Worm (Caenorhabditis elegans) whole organism, young adult: Measurements from ENCODE around the gene F19H6.6.

Experiments used
- B0019.2 ChIP-seq: fragments of 200-800 bp; sonication (Bioruptor generic); conservative IDR thresholded peaks from 2 replicates; pipeline ENCODE4 v1.3.6; 2022; ENCODE audit warnings: missing genetic modification reagents, missing genetic modification characterization, missing compliant biosample characterization
- B0261.1 ChIP-seq: sonication (generic microtip); optimal IDR thresholded peaks from 2 replicates; lab custom pipeline; 2016; ENCODE audit warnings: mild to moderate bottlenecking, missing genetic modification characterization, moderate library complexity, missing compliant biosample characterization
- B0336.3 ChIP-seq: fragments of 200-800 bp; sonication (Bioruptor generic); IDR thresholded peaks from 2 replicates; pipeline ENCODE4 v1.3.6; 2022; ENCODE audit warnings: missing genetic modification characterization, missing compliant biosample characterization
- D2030.7 ChIP-seq: fragments of 200-800 bp; sonication (Bioruptor generic); IDR thresholded peaks from 2 replicates; pipeline ENCODE4 v1.3.6; 2022; ENCODE audit warnings: missing genetic modification reagents, missing genetic modification characterization, missing compliant biosample characterization
- F52B5.7 ChIP-seq: sonication (generic microtip); optimal IDR thresholded peaks from 2 replicates; lab custom pipeline; 2016; ENCODE audit warnings: mild to moderate bottlenecking, missing genetic modification characterization, missing compliant biosample characterization
- K11D2.4 ChIP-seq: fragments of 200-800 bp; sonication (Bioruptor generic); IDR thresholded peaks from 2 replicates; pipeline ENCODE4 v1.3.6; 2022; ENCODE audit warnings: missing genetic modification reagents, missing genetic modification characterization, missing compliant biosample characterization
- Y53F4B.3 ChIP-seq: fragments of 200-800 bp; sonication (Bioruptor generic); IDR thresholded peaks from 2 replicates; pipeline ENCODE4 v1.3.6; 2022; ENCODE audit warnings: missing genetic modification reagents, missing genetic modification characterization, missing compliant biosample characterization
- Y56A3A.18 ChIP-seq: fragments of 200-800 bp; sonication (Bioruptor generic); IDR thresholded peaks from 2 replicates; pipeline ENCODE4 v1.3.6; 2022; ENCODE audit warnings: missing genetic modification reagents, missing genetic modification characterization, missing compliant biosample characterization
- ZK185.1 ChIP-seq: sonication (generic microtip); optimal IDR thresholded peaks from 2 replicates; lab custom pipeline; 2016; ENCODE audit warnings: mild to moderate bottlenecking, missing genetic modification characterization, missing compliant biosample characterization; ENCODE audit not compliant: poor library complexity, severe bottlenecking
- akir-1 ChIP-seq: fragments of 200-800 bp; sonication (Bioruptor generic); optimal IDR thresholded peaks from 2 replicates; lab custom pipeline; 2018; ENCODE audit warnings: mild to moderate bottlenecking, missing genetic modification characterization, moderate library complexity, missing compliant biosample characterization
- atf-7 ChIP-seq: sonication (generic microtip); optimal IDR thresholded peaks from 2 replicates; lab custom pipeline; 2017; ENCODE audit warnings: mild to moderate bottlenecking, missing genetic modification characterization, missing compliant biosample characterization
- attf-6 ChIP-seq: fragments of 200-800 bp; sonication (Bioruptor generic); IDR thresholded peaks from 2 replicates; pipeline ENCODE4 v1.3.6; 2022; ENCODE audit warnings: missing genetic modification reagents, missing genetic modification characterization, missing compliant biosample characterization
- bed-1 ChIP-seq: fragments of 200-800 bp; sonication (Bioruptor generic); IDR thresholded peaks from 2 replicates; pipeline ENCODE4 v1.3.6; 2022; ENCODE audit warnings: missing genetic modification reagents, missing genetic modification characterization, missing compliant biosample characterization
- cebp-2 ChIP-seq: fragments of 200-800 bp; sonication (Bioruptor generic); IDR thresholded peaks from 2 replicates; pipeline ENCODE4 v1.3.6; 2022; ENCODE audit warnings: missing genetic modification characterization, missing compliant biosample characterization
- ceh-40 ChIP-seq: fragments of 200-800 bp; sonication (Bioruptor generic); IDR thresholded peaks from 2 replicates; pipeline ENCODE4 v1.3.6; 2022; ENCODE audit warnings: missing genetic modification characterization, missing compliant biosample characterization
- chd-7 ChIP-seq: sonication (generic microtip); optimal IDR thresholded peaks from 2 replicates; lab custom pipeline; 2016; ENCODE audit warnings: mild to moderate bottlenecking, missing genetic modification characterization, moderate library complexity, missing compliant biosample characterization
- dox-1 ChIP-seq: fragments of 200-800 bp; sonication (Bioruptor generic); IDR thresholded peaks from 2 replicates; pipeline ENCODE4 v1.3.6; 2022; ENCODE audit warnings: missing genetic modification reagents, missing genetic modification characterization, missing compliant biosample characterization
- dpff-1 ChIP-seq: sonication (generic microtip); optimal IDR thresholded peaks from 2 replicates; lab custom pipeline; 2017; ENCODE audit warnings: mild to moderate bottlenecking, missing genetic modification characterization, missing compliant biosample characterization
- egl-18 ChIP-seq: fragments of 200-800 bp; sonication (Bioruptor generic); IDR thresholded peaks from 2 replicates; pipeline ENCODE4 v1.3.6; 2022; ENCODE audit warnings: missing genetic modification reagents, missing genetic modification characterization, missing compliant biosample characterization
- egl-44 ChIP-seq: fragments of 200-800 bp; sonication (Bioruptor generic); IDR thresholded peaks from 2 replicates; pipeline ENCODE4 v1.3.6; 2022; ENCODE audit warnings: missing genetic modification reagents, missing genetic modification characterization, missing compliant biosample characterization
- egrh-3 ChIP-seq: fragments of 200-800 bp; sonication (Bioruptor generic); IDR thresholded peaks from 2 replicates; pipeline ENCODE4 v1.3.6; 2022; ENCODE audit warnings: missing genetic modification reagents, missing genetic modification characterization, missing compliant biosample characterization
- ekl-4 ChIP-seq: fragments of 200-800 bp; sonication (Bioruptor generic); IDR thresholded peaks from 2 replicates; pipeline ENCODE4 v1.3.6; 2022; ENCODE audit warnings: missing genetic modification reagents, missing genetic modification characterization, missing compliant biosample characterization
- him-1 ChIP-seq: sonication (generic microtip); optimal IDR thresholded peaks from 2 replicates; lab custom pipeline; 2016; ENCODE audit warnings: missing genotype, missing genetic modification reagents, missing genetic modification characterization, missing compliant biosample characterization
- hmg-20 ChIP-seq: fragments of 200-800 bp; sonication (Bioruptor generic); IDR thresholded peaks from 2 replicates; pipeline ENCODE4 v1.3.6; 2022; ENCODE audit warnings: missing genetic modification reagents, missing genetic modification characterization, missing compliant biosample characterization
- hrde-1 ChIP-seq: sonication (generic microtip); optimal IDR thresholded peaks from 2 replicates; lab custom pipeline; 2016; ENCODE audit warnings: missing genetic modification characterization, mild to moderate bottlenecking, missing compliant biosample characterization, moderate library complexity, missing genotype, missing genetic modification reagents, borderline replicate concordance
- lin-26 ChIP-seq: fragments of 200-800 bp; sonication (Bioruptor generic); IDR thresholded peaks from 2 replicates; pipeline ENCODE4 v1.3.6; 2022; ENCODE audit warnings: missing genetic modification reagents, missing genetic modification characterization, missing compliant biosample characterization
- nfya-1 ChIP-seq: sonication (generic microtip); optimal IDR thresholded peaks from 2 replicates; lab custom pipeline; 2017; ENCODE audit warnings: antibody characterized with exemption, missing compliant biosample characterization, missing genetic modification characterization, borderline replicate concordance; ENCODE audit not compliant: insufficient read depth
- nhr-120 ChIP-seq: fragments of 200-800 bp; sonication (Bioruptor generic); IDR thresholded peaks from 2 replicates; pipeline ENCODE4 v1.3.6; 2022; ENCODE audit warnings: missing genetic modification characterization, missing compliant biosample characterization
- nhr-179 ChIP-seq: sonication (generic microtip); optimal IDR thresholded peaks from 2 replicates; lab custom pipeline; 2016; ENCODE audit warnings: mild to moderate bottlenecking, missing genetic modification characterization, missing compliant biosample characterization
- nhr-80 ChIP-seq: sonication (generic microtip); optimal IDR thresholded peaks from 2 replicates; lab custom pipeline; 2016; ENCODE audit warnings: missing genetic modification characterization, missing compliant biosample characterization
- rcor-1 ChIP-seq: fragments of 200-800 bp; sonication (Bioruptor generic); IDR thresholded peaks from 2 replicates; pipeline ENCODE4 v1.3.6; 2022; ENCODE audit warnings: missing genetic modification reagents, missing genetic modification characterization, missing compliant biosample characterization
- rec-8 ChIP-seq, 2 experiments: sonication (generic microtip); optimal IDR thresholded peaks; 2 replicates each; lab custom pipeline; 2016; ENCODE audit warnings: mild to moderate bottlenecking in 2 of 2, missing genetic modification characterization in 2 of 2, missing genetic modification reagents in 2 of 2, missing genotype in 2 of 2, missing biosample characterization in 1 of 2, missing compliant biosample characterization in 1 of 2, moderate library complexity in 1 of 2
- rpc-1 ChIP-seq, 2 experiments: fragments of 150-350 bp in 1 of 2; sonication (generic microtip) in 1 of 2; optimal IDR thresholded peaks; 2 replicates each; lab custom pipeline; 2014 to 2018; ENCODE audit warnings: missing biosample characterization in 1 of 2, missing genetic modification characterization in 1 of 2, missing genetic modification reagents in 1 of 2, missing genotype in 1 of 2
- sea-2 ChIP-seq: fragments of 200-800 bp; sonication (Bioruptor generic); IDR thresholded peaks from 2 replicates; pipeline ENCODE4 v1.3.6; 2022; ENCODE audit warnings: missing genetic modification characterization, missing compliant biosample characterization
- snpc-1.3 ChIP-seq: sonication (generic microtip); optimal IDR thresholded peaks from 2 replicates; lab custom pipeline; 2017; ENCODE audit warnings: missing genetic modification characterization, mild to moderate bottlenecking, missing compliant biosample characterization, antibody characterized with exemption, moderate library complexity, missing genotype, missing genetic modification reagents; ENCODE audit not compliant: insufficient read depth
- sptf-2 ChIP-seq: fragments of 200-800 bp; sonication (Bioruptor generic); optimal IDR thresholded peaks from 2 replicates; lab custom pipeline; 2018; ENCODE audit warnings: mild to moderate bottlenecking, missing genetic modification characterization, missing compliant biosample characterization
- tbp1 ChIP-seq: fragments of 200-800 bp; sonication (Bioruptor generic); optimal IDR thresholded peaks from 2 replicates; lab custom pipeline; 2018; ENCODE audit warnings: mild to moderate bottlenecking, missing genetic modification characterization, missing compliant biosample characterization
- tbx-9 ChIP-seq: sonication (generic microtip); optimal IDR thresholded peaks from 2 replicates; lab custom pipeline; 2016; ENCODE audit warnings: borderline replicate concordance, missing genetic modification characterization, inconsistent platforms, missing compliant biosample characterization
- unc-130 ChIP-seq: sonication (generic microtip); optimal IDR thresholded peaks from 2 replicates; lab custom pipeline; 2016; ENCODE audit warnings: missing genetic modification reagents, missing genetic modification characterization, missing compliant biosample characterization
- unc-62 ChIP-seq: fragments of 150-350 bp; optimal IDR thresholded peaks from 2 replicates; lab custom pipeline; 2014; ENCODE audit warnings: missing biosample characterization, missing genetic modification reagents, missing genetic modification characterization
- ztf-25 ChIP-seq: fragments of 200-800 bp; sonication (Bioruptor generic); IDR thresholded peaks from 2 replicates; pipeline ENCODE4 v1.3.6; 2022; ENCODE audit warnings: missing genetic modification reagents, missing genetic modification characterization, missing compliant biosample characterization
- ztf-28 ChIP-seq: fragments of 200-800 bp; sonication (Bioruptor generic); IDR thresholded peaks from 2 replicates; pipeline ENCODE4 v1.3.6; 2022; ENCODE audit warnings: missing genetic modification reagents, missing genetic modification characterization, missing compliant biosample characterization
- ztf-3 ChIP-seq: fragments of 200-800 bp; sonication (Bioruptor generic); optimal IDR thresholded peaks from 2 replicates; lab custom pipeline; 2018; ENCODE audit warnings: mild to moderate bottlenecking, missing genetic modification characterization, missing compliant biosample characterization
- ztf-6 ChIP-seq: fragments of 200-800 bp; sonication (Bioruptor generic); IDR thresholded peaks from 2 replicates; pipeline ENCODE4 v1.3.6; 2022; ENCODE audit warnings: missing genetic modification reagents, missing genetic modification characterization, missing compliant biosample characterization

Gene F19H6.6

ce11 chrX:12347822-12348221 is 12.8 kb upstream of the F19H6.6 start (continued):
- TF ChIP-seq egl-44 (GFP tag; lab: Robert Waterston, UW) = 0 out of 2 replicates have a peak, but pooled peaks have one; percentile 36
- no peak for TF ChIP-seq K11D2.4
- TF ChIP-seq dpff-1 (tag; lab: Kevin White, UChicago) = no peak
- TF ChIP-seq hmg-20 (GFP tag; lab: Robert Waterston, UW) = no peak
- TF ChIP-seq hrde-1 = peak; percentile 61
- peak; percentile 64 for TF ChIP-seq nhr-179 (tag; lab: Kevin White, UChicago)
- peak; percentile 71 for TF ChIP-seq ZK185.1 (tag; lab: Kevin White, UChicago)
- TF ChIP-seq lin-26 (GFP tag; lab: Robert Waterston, UW) = peak; percentile 83
- TF ChIP-seq B0019.2 (GFP tag; lab: Robert Waterston, UW) = 0 out of 2 replicates have a peak, but pooled peaks have one; percentile 7
- TF ChIP-seq ceh-40 (GFP tag; lab: Robert Waterston, UW) = 0 out of 2 replicates have a peak, but pooled peaks have one; percentile 38
- TF ChIP-seq Y53F4B.3 (GFP tag; lab: Robert Waterston, UW) = 0 out of 2 replicates have a peak, but pooled peaks have one; percentile 27
- TF ChIP-seq nhr-120 (GFP tag; lab: Robert Waterston, UW) = no peak
- no peak for TF ChIP-seq unc-130
- peak; percentile 14 for TF ChIP-seq akir-1 (GFP tag; lab: Kevin White, UChicago)
- peak; percentile 72 for TF ChIP-seq rcor-1 (GFP tag; lab: Robert Waterston, UW)
- no peak for TF ChIP-seq ztf-3
- peak; percentile 75 for TF ChIP-seq him-1 (tag; lab: Kevin White, UChicago)
- TF ChIP-seq ekl-4 (GFP tag; lab: Robert Waterston, UW) = 0 out of 2 replicates have a peak, but pooled peaks have one; percentile 22
- TF ChIP-seq ztf-25 (GFP tag; lab: Robert Waterston, UW) = peak; percentile 94
- TF ChIP-seq nhr-80 = peak; percentile 49
- peak; percentile 58 for TF ChIP-seq F52B5.7 (tag; lab: Kevin White, UChicago)
- TF ChIP-seq sptf-2 (GFP tag; lab: Kevin White, UChicago) = no peak
- peak; percentile 81 for TF ChIP-seq snpc-1.3 (tag; lab: Kevin White, UChicago)
- TF ChIP-seq dox-1 (GFP tag; lab: Robert Waterston, UW) = peak; percentile 82
- TF ChIP-seq nfya-1 = no peak
- TF ChIP-seq tbx-9 (tag; lab: Kevin White, UChicago) = no peak
- peak; percentile 48; the same call in 1 of the 2 replicates for TF ChIP-seq egrh-3 (GFP tag; lab: Robert Waterston, UW)
- peak; percentile 93 for TF ChIP-seq D2030.7
- peak; percentile 58 for TF ChIP-seq atf-7 (tag; lab: Kevin White, UChicago)

ce11 chrX:12348329-12348728 is 12.3 kb upstream of the F19H6.6 start, which contains the start of gene F42F12.14:
TSS of gene F42F12.14 (plus strand) at chrX:12348629.
- no peak for TF ChIP-seq unc-62 (GFP tag; lab: Kevin White, UChicago)
- no peak for TF ChIP-seq B0261.1 (tag; lab: Kevin White, UChicago)
- TF ChIP-seq rpc-1 (optimal IDR thresholded peaks at IDR 0.05; lab: Kevin White, UChicago) = no peak
- no peak for TF ChIP-seq rpc-1 (tag; optimal IDR thresholded peaks at IDR 0.05; lab: Kevin White, UChicago)
- no peak for TF ChIP-seq sea-2 (GFP tag; lab: Robert Waterston, UW)
- TF ChIP-seq chd-7 (tag; lab: Kevin White, UChicago) = no peak
- no peak for TF ChIP-seq ztf-28 (GFP tag; lab: Robert Waterston, UW)
- TF ChIP-seq cebp-2 = no peak
- TF ChIP-seq bed-1 (GFP tag; lab: Robert Waterston, UW) = no peak
- no peak for TF ChIP-seq B0336.3 (GFP tag; lab: Robert Waterston, UW)
- no peak for TF ChIP-seq ztf-6 (GFP tag; lab: Robert Waterston, UW)
- TF ChIP-seq nhr-179 (tag; lab: Kevin White, UChicago) = no peak
- no peak for TF ChIP-seq rec-8 (tag; optimal IDR thresholded peaks at IDR 0.05; lab: Kevin White, UChicago)
- no peak for TF ChIP-seq Y56A3A.18 (GFP tag; lab: Robert Waterston, UW)
- no peak for TF ChIP-seq K11D2.4
- TF ChIP-seq attf-6 (GFP tag; lab: Robert Waterston, UW) = no peak
- no peak for TF ChIP-seq egl-18 (GFP tag; lab: Robert Waterston, UW)
- no peak for TF ChIP-seq akir-1 (GFP tag; lab: Kevin White, UChicago)
- TF ChIP-seq F52B5.7 (tag; lab: Kevin White, UChicago) = no peak
- no peak for TF ChIP-seq tbp1 (GFP tag; lab: Kevin White, UChicago)
